Fruit fly (Drosophila melanogaster): ENCODE results near the gene kibra.
A peak's percentile ranks its signal among the peaks of the same experiment; 100 is the strongest.

Gene kibra

dm6 chr3R:14706354-14706753 lies 17.7 kb downstream of the kibra start:
- TF ChIP-seq sage (GFP tag; optimal IDR thresholded peaks at IDR 0.05) (no peak), fru (GFP tag; optimal IDR thresholded peaks at IDR 0.05) (no peak), Abd-B (GFP tag; optimal IDR thresholded peaks at IDR 0.05) (no peak), Dfd (GFP tag; optimal IDR thresholded peaks at IDR 0.05) (no peak), OdsH (GFP tag; optimal IDR thresholded peaks at IDR 0.05) (no peak)

- no peak for TF ChIP-seq HLH106 (tag; optimal IDR thresholded peaks at IDR 0.05)
- no peak for TF ChIP-seq Rel (GFP tag; optimal IDR thresholded peaks at IDR 0.05)
- peak; percentile 10 for TF ChIP-seq Rel (tag; optimal IDR thresholded peaks at IDR 0.05)
Measured at dm6 chr3R:14705270-14705669, 18.8 kb downstream of the kibra start.

dm6 chr3R:14703302-14704192 lies 20.5 kb downstream of the kibra start:
- TF ChIP-seq CrebA (GFP tag; optimal IDR thresholded peaks at IDR 0.05; ENCODE audit: borderline replicate concordance) = no peak
- no peak for TF ChIP-seq Rel (GFP tag; optimal IDR thresholded peaks at IDR 0.05)
- TF ChIP-seq Rel (tag; optimal IDR thresholded peaks at IDR 0.05) = peak; percentile 20
- TF ChIP-seq Sp1 (GFP tag; optimal IDR thresholded peaks at IDR 0.05) = peak; percentile 32
- TF ChIP-seq h (GFP tag; optimal IDR thresholded peaks at IDR 0.05) = peak; percentile 7

dm6 chr3R:14696949-14697513 lies 27.0 kb downstream of the kibra start, which contains the start of gene Meltrin:
TSS of gene Meltrin (minus strand) at chr3R:14697292.
- TF ChIP-seq CG32264 (GFP tag; optimal IDR thresholded peaks at IDR 0.05) (no peak), woc (GFP tag; optimal IDR thresholded peaks at IDR 0.05) (no peak), Hr83 (GFP tag; optimal IDR thresholded peaks at IDR 0.05; ENCODE audit: poor library complexity, severe bottlenecking) (peak; percentile 90), ey (GFP tag; optimal IDR thresholded peaks at IDR 0.05) (no peak), Dfd (GFP tag; optimal IDR thresholded peaks at IDR 0.05) (no peak), HLH106 (tag; optimal IDR thresholded peaks at IDR 0.05) (peak; percentile 42), foxo (GFP tag; optimal IDR thresholded peaks at IDR 0.05) (peak in 1 of 2 experiments; percentile 57), sage (GFP tag; optimal IDR thresholded peaks at IDR 0.05) (no peak), Hr78 (GFP tag; optimal IDR thresholded peaks at IDR 0.05) (no peak), Hnf4 (GFP tag; optimal IDR thresholded peaks at IDR 0.05) (peak; percentile 69), h (GFP tag; optimal IDR thresholded peaks at IDR 0.05) (peak; percentile 68), tai (GFP tag; optimal IDR thresholded peaks at IDR 0.05) (peak; percentile 60), dsf (GFP tag; optimal IDR thresholded peaks at IDR 0.05; ENCODE audit: borderline replicate concordance) (peak; percentile 15), OdsH (GFP tag; optimal IDR thresholded peaks at IDR 0.05) (peak; percentile 37), Vsx2 (GFP tag; optimal IDR thresholded peaks at IDR 0.05; ENCODE audit: partially characterized antibody) (no peak), sv (GFP tag; optimal IDR thresholded peaks at IDR 0.05) (peak; percentile 61), usp (GFP tag; optimal IDR thresholded peaks at IDR 0.05) (no peak), Mio (GFP tag; optimal IDR thresholded peaks at IDR 0.05) (no peak), N (GFP tag; optimal IDR thresholded peaks at IDR 0.05) (no peak), dmrt93B (GFP tag; optimal IDR thresholded peaks at IDR 0.05) (no peak), GATAd (GFP tag; optimal IDR thresholded peaks at IDR 0.05) (no peak), CG9705 (GFP tag; optimal IDR thresholded peaks at IDR 0.05) (no peak), rgr (GFP tag; optimal IDR thresholded peaks at IDR 0.05) (peak; percentile 71), pan (optimal IDR thresholded peaks at IDR 0.05) (no peak), lola (GFP tag; optimal IDR thresholded peaks at IDR 0.05) (no peak), CrebA (GFP tag; optimal IDR thresholded peaks at IDR 0.05; ENCODE audit: borderline replicate concordance) (no peak), br (GFP tag; optimal IDR thresholded peaks at IDR 0.05) (peak; percentile 46), psq (GFP tag; optimal IDR thresholded peaks at IDR 0.05) (peak; percentile 53), Myc (optimal IDR thresholded peaks at IDR 0.05) (no peak), Jra (GFP tag; optimal IDR thresholded peaks at IDR 0.05) (peak; percentile 71), Rel (GFP tag; optimal IDR thresholded peaks at IDR 0.05) (no peak), Rel (tag; optimal IDR thresholded peaks at IDR 0.05) (peak; percentile 81), brk (GFP tag; optimal IDR thresholded peaks at IDR 0.05) (peak; percentile 80), Dif (GFP tag; optimal IDR thresholded peaks at IDR 0.05; ENCODE audit: partially characterized antibody) (peak; percentile 74), fru (GFP tag; optimal IDR thresholded peaks at IDR 0.05) (peak; percentile 68), dl (GFP tag; optimal IDR thresholded peaks at IDR 0.05; ENCODE audit: insufficient read depth in 1 of 2, partially characterized antibody in 2 of 2) (peak in 1 of 2 experiments; percentile 65), Abd-B (GFP tag; optimal IDR thresholded peaks at IDR 0.05) (no peak), Sp1 (GFP tag; optimal IDR thresholded peaks at IDR 0.05) (peak; percentile 67), jim (GFP tag; optimal IDR thresholded peaks at IDR 0.05) (peak; percentile 77)
